Fruit fly (Drosophila melanogaster) whole organism, adult: ENCODE measurements around the gene CG9737.

Experiments used
- CG14711 ChIP-seq: fragments of 200-800 bp; sonication (Bioruptor generic); optimal IDR thresholded peaks from 2 replicates; lab custom pipeline; 2018; ENCODE audit warnings: missing biosample characterization, mild to moderate bottlenecking, missing genetic modification characterization, moderate library complexity
- CG5204 ChIP-seq: fragments of 200-800 bp; sonication (Bioruptor generic); optimal IDR thresholded peaks from 2 replicates; lab custom pipeline; 2016; ENCODE audit warnings: missing biosample characterization, missing genetic modification characterization
- CG7101 ChIP-seq: fragments of 200-800 bp; sonication (Bioruptor generic); optimal IDR thresholded peaks from 2 replicates; lab custom pipeline; 2018; ENCODE audit warnings: missing biosample characterization, mild to moderate bottlenecking, missing genetic modification characterization, moderate library complexity
- Clk ChIP-seq: fragments of 200-800 bp; sonication (Bioruptor generic); optimal IDR thresholded peaks from 2 replicates; lab custom pipeline; 2017; ENCODE audit warnings: missing biosample characterization, missing genetic modification characterization
- kay ChIP-seq: fragments of 200-800 bp; sonication (Bioruptor generic); peaks from one replicate; lab custom pipeline; 2016; ENCODE audit warnings: missing biosample characterization, missing genetic modification characterization, borderline replicate concordance
- pad ChIP-seq: fragments of 200-800 bp; sonication (Bioruptor generic); optimal IDR thresholded peaks from 3 replicates; lab custom pipeline; 2017; ENCODE audit warnings: missing biosample characterization, missing genetic modification characterization, mild to moderate bottlenecking, moderate library complexity, missing genetic modification reagents
- tj ChIP-seq: fragments of 200-800 bp; sonication (Bioruptor generic); optimal IDR thresholded peaks from 3 replicates; lab custom pipeline; 2017; ENCODE audit warnings: missing biosample characterization, mild to moderate bottlenecking, missing genetic modification characterization, moderate library complexity

DNA sequence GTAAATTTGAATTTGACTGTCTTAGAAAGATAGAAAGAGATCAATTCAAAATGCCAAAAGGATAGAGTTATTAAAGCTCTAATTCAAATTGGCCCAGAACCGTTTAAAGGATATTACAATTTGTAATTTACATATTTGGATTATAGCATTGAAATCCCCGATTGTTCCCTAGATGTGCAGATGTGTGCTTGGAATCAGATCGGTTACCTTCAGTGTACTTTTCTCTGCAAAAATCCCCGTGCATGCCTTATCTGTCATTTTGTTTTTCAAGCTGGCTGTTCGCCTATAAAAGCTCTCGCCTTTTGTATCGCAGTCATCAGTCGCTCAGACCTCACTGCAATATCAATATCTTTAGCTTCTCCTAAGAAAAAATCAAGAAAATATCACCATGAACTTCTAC is 32.6 kb downstream of the CG9737 start, which contains the start of gene CecA1:
- TF ChIP-seq Clk (no peak), pad (no peak), kay (no peak), CG7101 (tag; lab: Kevin White, UChicago) (no peak), CG5204 (no peak), CG14711 (tag; lab: Kevin White, UChicago) (no peak), tj (GFP tag; lab: Kevin White, UChicago) (no peak)
